Worm (Caenorhabditis elegans) whole organism, late embryonic: Measurements from ENCODE around the gene flp-15.
A peak's percentile ranks its signal among the peaks of the same experiment; 100 is the strongest.

Source experiments
- C08G9.2 ChIP-seq: sonication (generic microtip); optimal IDR thresholded peaks from 2 replicates; lab custom pipeline; 2016; ENCODE audit warnings: mild to moderate bottlenecking, missing genetic modification characterization, moderate library complexity, missing compliant biosample characterization
- K02D7.2 ChIP-seq: sonication (generic microtip); optimal IDR thresholded peaks from 2 replicates; lab custom pipeline; 2017; ENCODE audit warnings: mild to moderate bottlenecking, missing genetic modification characterization, missing compliant biosample characterization
- K09A11.1 ChIP-seq: sonication (generic microtip); optimal IDR thresholded peaks from 2 replicates; lab custom pipeline; 2017; ENCODE audit warnings: antibody characterized with exemption, mild to moderate bottlenecking, missing genetic modification characterization, missing compliant biosample characterization; ENCODE audit not compliant: insufficient read depth
- ceh-14 ChIP-seq: sonication (generic microtip); optimal IDR thresholded peaks from 2 replicates; lab custom pipeline; 2016; ENCODE audit warnings: missing genotype, missing genetic modification characterization, missing compliant biosample characterization
- ceh-18 ChIP-seq: sonication (generic microtip); optimal IDR thresholded peaks from 2 replicates; lab custom pipeline; 2016; ENCODE audit warnings: missing genetic modification characterization, missing compliant biosample characterization
- ceh-2 ChIP-seq: sonication (generic microtip); optimal IDR thresholded peaks from 2 replicates; lab custom pipeline; 2016; ENCODE audit warnings: missing genotype, missing genetic modification characterization, missing compliant biosample characterization
- ceh-22 ChIP-seq: sonication (generic microtip); optimal IDR thresholded peaks from 2 replicates; lab custom pipeline; 2017; ENCODE audit warnings: missing biosample characterization, missing genetic modification characterization
- ceh-34 ChIP-seq: sonication (generic microtip); optimal IDR thresholded peaks from 2 replicates; lab custom pipeline; 2016; ENCODE audit warnings: mild to moderate bottlenecking, missing genetic modification characterization, missing compliant biosample characterization
- ceh-45 ChIP-seq: fragments of 200-800 bp; sonication (Bioruptor generic); IDR thresholded peaks from 2 replicates; pipeline ENCODE4 v1.3.6; 2022; ENCODE audit warnings: missing genetic modification reagents, missing genetic modification characterization, missing compliant biosample characterization
- ceh-48 ChIP-seq: sonication (generic microtip); optimal IDR thresholded peaks from 2 replicates; lab custom pipeline; 2016; ENCODE audit warnings: missing genetic modification characterization, inconsistent platforms, missing compliant biosample characterization
- ceh-9 ChIP-seq: sonication (generic microtip); optimal IDR thresholded peaks from 2 replicates; lab custom pipeline; 2016; ENCODE audit warnings: mild to moderate bottlenecking, missing genetic modification characterization, inconsistent platforms, missing compliant biosample characterization
- che-1 ChIP-seq: sonication (generic microtip); optimal IDR thresholded peaks from 2 replicates; lab custom pipeline; 2016; ENCODE audit warnings: mild to moderate bottlenecking, missing genetic modification characterization, missing compliant biosample characterization
- dmd-4 ChIP-seq: sonication (generic microtip); optimal IDR thresholded peaks from 2 replicates; lab custom pipeline; 2016; ENCODE audit warnings: borderline replicate concordance, missing genetic modification characterization, missing compliant biosample characterization
- dve-1 ChIP-seq: sonication (generic microtip); optimal IDR thresholded peaks from 2 replicates; lab custom pipeline; 2017; ENCODE audit warnings: antibody characterized with exemption, mild to moderate bottlenecking, missing genetic modification characterization, missing compliant biosample characterization
- elt-2 ChIP-seq: sonication (generic microtip); optimal IDR thresholded peaks from 2 replicates; lab custom pipeline; 2016; ENCODE audit warnings: missing genetic modification reagents, missing genetic modification characterization, missing compliant biosample characterization
- elt-4 ChIP-seq: sonication (generic microtip); optimal IDR thresholded peaks from 2 replicates; lab custom pipeline; 2016; ENCODE audit warnings: missing genetic modification characterization, missing compliant biosample characterization
- ets-4 ChIP-seq: sonication (generic microtip); optimal IDR thresholded peaks from 2 replicates; lab custom pipeline; 2016; ENCODE audit warnings: missing genetic modification characterization, missing compliant biosample characterization
- eyg-1 ChIP-seq: sonication (generic microtip); optimal IDR thresholded peaks from 2 replicates; lab custom pipeline; 2016; ENCODE audit warnings: missing genotype, missing genetic modification characterization, missing compliant biosample characterization
- fkh-6 ChIP-seq: sonication (generic microtip); optimal IDR thresholded peaks from 2 replicates; lab custom pipeline; 2016; ENCODE audit warnings: missing genetic modification characterization, missing compliant biosample characterization
- gmeb-2 ChIP-seq: sonication (generic microtip); optimal IDR thresholded peaks from 2 replicates; lab custom pipeline; 2016; ENCODE audit warnings: missing genetic modification characterization, inconsistent platforms, missing compliant biosample characterization
- hlh-13 ChIP-seq: fragments of 200-800 bp; sonication (Bioruptor generic); optimal IDR thresholded peaks from 2 replicates; lab custom pipeline; 2018; ENCODE audit warnings: mild to moderate bottlenecking, missing genetic modification characterization, missing compliant biosample characterization
- hlh-15 ChIP-seq: sonication (generic microtip); optimal IDR thresholded peaks from 2 replicates; lab custom pipeline; 2016; ENCODE audit warnings: missing genetic modification characterization, missing compliant biosample characterization
- hlh-6 ChIP-seq: sonication (generic microtip); optimal IDR thresholded peaks from 2 replicates; lab custom pipeline; 2016; ENCODE audit warnings: missing genotype, missing genetic modification characterization, missing compliant biosample characterization
- hlh-8 ChIP-seq: sonication (generic microtip); optimal IDR thresholded peaks from 2 replicates; lab custom pipeline; 2016; ENCODE audit warnings: missing genotype, missing genetic modification characterization, missing compliant biosample characterization
- nhr-11 ChIP-seq: fragments of 150-350 bp; optimal IDR thresholded peaks from 2 replicates; lab custom pipeline; 2014; ENCODE audit warnings: missing biosample characterization, missing genetic modification characterization
- npax-4 ChIP-seq: sonication (generic microtip); optimal IDR thresholded peaks from 2 replicates; lab custom pipeline; 2016; ENCODE audit warnings: missing genetic modification characterization, missing compliant biosample characterization
- odd-2 ChIP-seq: sonication (generic microtip); optimal IDR thresholded peaks from 2 replicates; lab custom pipeline; 2017; ENCODE audit warnings: antibody characterized with exemption, mild to moderate bottlenecking, missing genetic modification characterization, missing compliant biosample characterization
- pag-3 ChIP-seq: sonication (generic microtip); optimal IDR thresholded peaks from 2 replicates; lab custom pipeline; 2016; ENCODE audit warnings: missing compliant biosample characterization, missing genetic modification characterization, borderline replicate concordance
- pha-2 ChIP-seq: sonication (generic microtip); optimal IDR thresholded peaks from 2 replicates; lab custom pipeline; 2017; ENCODE audit warnings: mild to moderate bottlenecking, missing genetic modification characterization, missing compliant biosample characterization
- pha-4 ChIP-seq: fragments of 150-350 bp; optimal IDR thresholded peaks from 2 replicates; lab custom pipeline; 2018; ENCODE audit warnings: missing biosample characterization, missing genetic modification reagents, missing genetic modification characterization
- pqm-1 ChIP-seq: sonication (generic microtip); optimal IDR thresholded peaks from 2 replicates; lab custom pipeline; 2016; ENCODE audit warnings: missing genetic modification characterization, missing compliant biosample characterization
- pros-1 ChIP-seq: fragments of 150-350 bp; optimal IDR thresholded peaks from 2 replicates; lab custom pipeline; 2014; ENCODE audit warnings: missing biosample characterization, missing genetic modification reagents, missing genetic modification characterization
- rnt-1 ChIP-seq: sonication (generic microtip); optimal IDR thresholded peaks from 2 replicates; lab custom pipeline; 2016; ENCODE audit warnings: missing genetic modification characterization, missing compliant biosample characterization
- sox-4 ChIP-seq: sonication (generic microtip); optimal IDR thresholded peaks from 2 replicates; lab custom pipeline; 2017; ENCODE audit warnings: mild to moderate bottlenecking, missing genetic modification characterization, inconsistent platforms, missing compliant biosample characterization
- syd-9 ChIP-seq: sonication (generic microtip); optimal IDR thresholded peaks from 2 replicates; lab custom pipeline; 2016; ENCODE audit warnings: mild to moderate bottlenecking, missing genetic modification characterization, moderate library complexity, missing compliant biosample characterization
- tbx-7 ChIP-seq: sonication (generic microtip); optimal IDR thresholded peaks from 2 replicates; lab custom pipeline; 2016; ENCODE audit warnings: missing genotype, missing genetic modification characterization, missing compliant biosample characterization
- unc-42 ChIP-seq: sonication (generic microtip); optimal IDR thresholded peaks from 2 replicates; lab custom pipeline; 2016; ENCODE audit warnings: missing genotype, missing genetic modification characterization, missing compliant biosample characterization
- zip-5 ChIP-seq: sonication (generic microtip); optimal IDR thresholded peaks from 2 replicates; lab custom pipeline; 2016; ENCODE audit warnings: missing genetic modification characterization, missing compliant biosample characterization
- ztf-16 ChIP-seq: sonication (generic microtip); optimal IDR thresholded peaks from 2 replicates; lab custom pipeline; 2017; ENCODE audit warnings: missing genetic modification characterization, missing compliant biosample characterization

flp-15 gene

DNA sequence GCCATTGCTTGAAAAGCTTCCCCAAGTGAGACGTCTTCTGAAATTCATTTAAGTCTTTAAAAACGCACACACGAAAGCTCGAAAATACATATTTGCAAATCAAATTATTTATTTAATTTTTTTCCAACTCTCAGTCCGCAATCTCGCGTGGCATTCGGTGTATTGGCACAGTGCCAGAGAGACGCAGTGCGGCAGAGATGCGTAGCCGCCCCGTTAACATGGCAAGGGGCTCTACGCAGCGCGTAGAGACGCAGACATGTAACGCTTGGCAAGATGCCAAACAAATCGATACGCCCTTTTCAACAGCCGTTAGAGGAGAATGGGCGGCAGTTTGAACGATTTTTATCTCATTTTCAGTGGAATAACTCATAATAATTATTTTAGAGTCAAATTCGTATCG, 24.1 kb downstream of the flp-15 start, which contains the start of the genes drr-2 and set-16 (continued):
- TF ChIP-seq eyg-1, result no peak
- peak; percentile 90 for TF ChIP-seq ceh-14 (tag; lab: Kevin White, UChicago)
- peak; percentile 48 for TF ChIP-seq K09A11.1
- TF ChIP-seq syd-9 (tag; lab: Kevin White, UChicago), result peak; percentile 73
- peak; percentile 72 for TF ChIP-seq ets-4 (tag; lab: Kevin White, UChicago)
- no peak for TF ChIP-seq hlh-15 (tag; lab: Kevin White, UChicago)
- peak; percentile 92 for TF ChIP-seq dve-1
- no peak for TF ChIP-seq sox-4 (tag; lab: Kevin White, UChicago)
- TF ChIP-seq gmeb-2, result peak; percentile 21
- peak; percentile 82 for TF ChIP-seq elt-2 (tag; lab: Kevin White, UChicago)
- TF ChIP-seq K02D7.2 (tag; lab: Kevin White, UChicago), result no peak
- TF ChIP-seq pros-1 (tag; lab: Kevin White, UChicago), result peak; percentile 82
- TF ChIP-seq ceh-48, result peak; percentile 97
- peak; percentile 63 for TF ChIP-seq ztf-16 (tag; lab: Kevin White, UChicago)
- peak; percentile 91 for TF ChIP-seq ceh-18 (tag; lab: Kevin White, UChicago)
- TF ChIP-seq zip-5 (tag; lab: Kevin White, UChicago), result no peak
- TF ChIP-seq elt-4 (tag; lab: Kevin White, UChicago), result no peak
- no peak for TF ChIP-seq hlh-6 (tag; lab: Kevin White, UChicago)
- TF ChIP-seq odd-2, result peak; percentile 10
- TF ChIP-seq nhr-11 (tag; lab: Kevin White, UChicago), result no peak
- no peak for TF ChIP-seq npax-4 (tag; lab: Kevin White, UChicago)
- no peak for TF ChIP-seq pag-3 (tag; lab: Kevin White, UChicago)
- TF ChIP-seq C08G9.2 (tag; lab: Kevin White, UChicago), result peak; percentile 62
- TF ChIP-seq dmd-4 (tag; lab: Kevin White, UChicago), result no peak
- TF ChIP-seq rnt-1, result peak; percentile 84
- no peak for TF ChIP-seq ceh-22 (tag; lab: Kevin White, UChicago)
- TF ChIP-seq pqm-1 (tag; lab: Kevin White, UChicago), result peak; percentile 66
- TF ChIP-seq hlh-8, result no peak
- peak; percentile 87 for TF ChIP-seq ceh-34 (tag; lab: Kevin White, UChicago)
- peak; percentile 60 for TF ChIP-seq pha-2

DNA sequence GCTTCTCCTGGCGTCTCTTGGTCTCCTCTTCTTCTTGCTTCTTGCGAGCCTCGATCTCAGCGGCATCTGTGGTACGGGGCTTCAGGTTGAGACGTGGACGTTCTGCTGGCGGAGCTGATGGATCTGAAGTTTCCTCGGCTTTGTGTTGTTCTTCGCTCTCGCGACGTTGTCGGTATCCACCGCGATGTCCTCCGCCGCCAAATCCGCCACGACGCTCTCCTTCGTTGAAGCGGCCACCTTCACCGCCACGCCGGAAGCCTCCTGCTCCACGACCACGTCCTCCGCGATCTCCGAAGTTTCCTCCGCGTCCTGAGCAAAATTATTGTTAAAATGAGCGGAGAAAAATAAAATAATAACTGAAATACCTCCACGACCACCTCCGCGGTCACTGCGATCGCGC, 24.9 kb downstream of the flp-15 start:
- TF ChIP-seq elt-2 (tag; lab: Kevin White, UChicago) (no peak), unc-42 (no peak), ceh-18 (tag; lab: Kevin White, UChicago) (no peak), fkh-6 (tag; lab: Kevin White, UChicago) (no peak), pag-3 (tag; lab: Kevin White, UChicago) (no peak), che-1 (no peak), hlh-13 (no peak), ceh-45 (no peak), pha-4 (tag; lab: Kevin White, UChicago) (no peak), ceh-2 (no peak), tbx-7 (tag; lab: Kevin White, UChicago) (no peak), npax-4 (tag; lab: Kevin White, UChicago) (no peak)
- TF ChIP-seq, all 69 proteins: peak for 0

DNA sequence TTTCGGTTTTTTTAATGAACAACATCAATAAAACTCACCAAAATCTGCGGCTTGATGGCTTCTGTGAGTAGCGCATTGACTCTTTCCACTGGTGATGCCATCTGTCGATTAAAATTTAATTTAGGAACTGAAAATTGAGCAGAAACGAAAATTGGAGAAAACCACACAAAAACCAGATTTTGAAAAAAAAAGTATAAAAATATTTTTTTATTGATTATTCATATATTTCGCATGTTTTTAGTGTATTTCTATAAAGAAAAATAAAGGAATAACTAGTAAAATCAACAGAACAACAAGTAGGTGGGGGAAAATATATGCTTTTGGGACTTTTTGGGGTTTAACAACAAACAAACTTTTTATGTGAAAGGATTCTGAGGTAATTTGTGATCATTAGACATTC, 25.4 kb downstream of the flp-15 start, which contains the start of gene T12D8.10:
T12D8.10 (minus strand) TSS at position 101 of the 400 bp plus-strand sequence.
- TF ChIP-seq ceh-9 (tag; lab: Kevin White, UChicago), result no peak
- TF ChIP-seq ceh-45, result no peak
- TF ChIP-seq hlh-8, result no peak
